Fruit fly (Drosophila melanogaster): ENCODE measurements around the gene CG7443.

The CG7443 gene

DNA sequence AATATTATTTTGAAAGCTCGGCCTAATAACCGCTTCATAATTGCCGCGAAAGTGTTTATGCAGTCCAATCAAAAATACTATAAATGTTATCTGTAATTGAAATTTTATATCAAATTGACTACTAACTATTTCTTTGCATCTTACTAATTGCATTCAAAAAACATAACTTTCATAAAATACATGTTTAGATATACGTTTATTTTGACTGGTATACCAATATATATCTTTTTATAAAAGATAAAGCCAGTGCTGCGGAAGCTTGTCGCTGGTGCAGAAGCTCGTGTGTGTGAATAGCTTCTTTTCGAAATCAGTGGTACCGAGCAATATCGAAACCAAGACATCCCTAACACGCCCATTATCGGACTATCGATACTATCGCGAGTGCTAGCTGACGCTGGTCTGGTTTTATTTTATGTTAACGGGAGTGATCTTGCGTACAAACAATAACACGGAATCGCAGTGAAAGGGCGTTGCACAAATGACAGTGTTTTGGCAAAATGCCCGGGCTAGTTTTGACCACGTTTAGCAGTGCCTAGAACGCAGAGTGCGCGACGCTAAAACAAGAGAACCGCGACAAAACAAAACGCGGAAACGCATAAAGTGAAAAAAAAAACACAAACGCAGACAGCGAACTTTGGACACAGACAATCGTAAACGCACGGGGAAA, 25.5 kb downstream of the CG7443 start, which contains the start of gene Atg13 (continued):
- TF ChIP-seq CG5245 (GFP tag; optimal IDR thresholded peaks at IDR 0.05) (no peak), tin (GFP tag; optimal IDR thresholded peaks at IDR 0.05) (peak; percentile 39), cwo (GFP tag; optimal IDR thresholded peaks at IDR 0.05) (no peak), CG2116 (GFP tag; optimal IDR thresholded peaks at IDR 0.05) (peak; percentile 96), Fer3 (tag; optimal IDR thresholded peaks at IDR 0.05) (no peak), en (GFP tag; optimal IDR thresholded peaks at IDR 0.05) (no peak), jigr1 (GFP tag; IDR thresholded peaks at IDR 0.05) (no peak), Hr39 (optimal IDR thresholded peaks at IDR 0.05) (no peak), CG4707 (GFP tag; optimal IDR thresholded peaks at IDR 0.05) (no peak), toy (GFP tag; IDR thresholded peaks at IDR 0.05) (no peak), Med (GFP tag) (peak; percentile 75), HmgD (GFP tag; optimal IDR thresholded peaks at IDR 0.05) (no peak), CG4360 (GFP tag; IDR thresholded peaks at IDR 0.05) (no peak), Bdp1 (GFP tag; optimal IDR thresholded peaks at IDR 0.05) (no peak), hth (optimal IDR thresholded peaks at IDR 0.05) (no peak), twi (tag; optimal IDR thresholded peaks at IDR 0.05) (peak; percentile 6), ase (GFP tag; IDR thresholded peaks at IDR 0.05) (no peak), Sry-β (GFP tag; optimal IDR thresholded peaks at IDR 0.05) (peak; percentile 11), CG10267 (tag; optimal IDR thresholded peaks at IDR 0.05) (peak; percentile 36), Camta (GFP tag; optimal IDR thresholded peaks at IDR 0.05) (peak; percentile 5), Hr3 (GFP tag; optimal IDR thresholded peaks at IDR 0.05) (peak; percentile 35), Meics (GFP tag; optimal IDR thresholded peaks at IDR 0.05) (no peak), odd (GFP tag; optimal IDR thresholded peaks at IDR 0.05) (no peak), Abd-B (GFP tag; optimal IDR thresholded peaks at IDR 0.05) (peak; percentile 54), CG3726 (GFP tag; IDR thresholded peaks at IDR 0.05) (no peak), CG3163 (GFP tag; optimal IDR thresholded peaks at IDR 0.05) (no peak), CG12659 (GFP tag; optimal IDR thresholded peaks at IDR 0.05) (peak; percentile 58), CG34376 (GFP tag; optimal IDR thresholded peaks at IDR 0.05) (no peak), pnt (GFP tag; optimal IDR thresholded peaks at IDR 0.05) (no peak), sna (GFP tag; IDR thresholded peaks at IDR 0.05; ENCODE audit: partially characterized antibody) (peak; percentile 44), CG16863 (GFP tag; optimal IDR thresholded peaks at IDR 0.05) (no peak), E2f1 (GFP tag; IDR thresholded peaks at IDR 0.05) (no peak), danr (GFP tag; IDR thresholded peaks at IDR 0.05) (no peak), CG14441 (GFP tag; IDR thresholded peaks at IDR 0.05) (no peak), ftz-f1 (GFP tag; optimal IDR thresholded peaks at IDR 0.05) (no peak), zfh2 (GFP tag; optimal IDR thresholded peaks at IDR 0.05) (peak; percentile 5), CG6813 (GFP tag; optimal IDR thresholded peaks at IDR 0.05) (no peak), CG4854 (GFP tag; optimal IDR thresholded peaks at IDR 0.05) (no peak), Hr51 (GFP tag; optimal IDR thresholded peaks at IDR 0.05) (no peak), luna (GFP tag; optimal IDR thresholded peaks at IDR 0.05) (no peak), Xbp1 (GFP tag; optimal IDR thresholded peaks at IDR 0.05) (peak; percentile 72), ara (GFP tag; IDR thresholded peaks at IDR 0.05) (no peak), Scr (GFP tag; IDR thresholded peaks at IDR 0.05; ENCODE audit: partially characterized antibody) (peak; percentile 77), gcm2 (GFP tag; optimal IDR thresholded peaks at IDR 0.05) (no peak), jumu (GFP tag; optimal IDR thresholded peaks at IDR 0.05) (no peak), CG6791 (GFP tag; IDR thresholded peaks at IDR 0.05; ENCODE audit: partially characterized antibody) (peak; percentile 91), corto (GFP tag; optimal IDR thresholded peaks at IDR 0.05) (no peak), H15 (GFP tag; IDR thresholded peaks at IDR 0.05) (no peak), CG8478 (optimal IDR thresholded peaks at IDR 0.05) (no peak), gcm (GFP tag; optimal IDR thresholded peaks at IDR 0.05) (no peak), zf30C (GFP tag; optimal IDR thresholded peaks at IDR 0.05) (no peak), CG2199 (GFP tag; IDR thresholded peaks at IDR 0.05) (no peak)
